Worm (Caenorhabditis elegans) whole organism, late embryonic: ENCODE measurements around the gene ckr-2.

Source experiments
- fax-1 ChIP-seq: sonication (generic microtip); optimal IDR thresholded peaks from 2 replicates; lab custom pipeline; 2016; ENCODE audit warnings: missing genotype, missing genetic modification characterization, missing compliant biosample characterization
- nhr-11 ChIP-seq: fragments of 150-350 bp; optimal IDR thresholded peaks from 2 replicates; lab custom pipeline; 2014; ENCODE audit warnings: missing biosample characterization, missing genetic modification characterization

ce11 chrIII:2054084-2054483, 32.7 kb upstream of the ckr-2 start, which contains the start of gene M01E10.3:
- TF ChIP-seq fax-1 (tag; lab: Kevin White, UChicago) = no peak
- no peak for TF ChIP-seq nhr-11 (tag; lab: Kevin White, UChicago)
